Fruit fly (Drosophila melanogaster) whole organism, embryonic: ENCODE measurements around the gene Mst85C.
A peak's percentile ranks its signal among the peaks of the same experiment; 100 is the strongest.

Experiments
- Atf6 ChIP-seq: fragments of 200-800 bp; sonication (Bioruptor generic); IDR thresholded peaks from 2 replicates; pipeline ENCODE4 v1.3.6; 2022; ENCODE audit warnings: missing biosample characterization, missing genetic modification characterization
- CG10366 ChIP-seq: fragments of 200-800 bp; sonication (Bioruptor generic); IDR thresholded peaks from 2 replicates; pipeline ENCODE4 v1.3.6; 2022; ENCODE audit warnings: missing biosample characterization, missing genetic modification characterization
- CG10462 ChIP-seq: fragments of 200-800 bp; sonication (Bioruptor generic); optimal IDR thresholded peaks from 2 replicates; lab custom pipeline; 2016; ENCODE audit warnings: missing biosample characterization, missing genetic modification characterization
- CG10565 ChIP-seq: fragments of 200-800 bp; sonication (Bioruptor generic); optimal IDR thresholded peaks from 3 replicates; lab custom pipeline; 2016; ENCODE audit warnings: missing biosample characterization, mild to moderate bottlenecking, missing genetic modification characterization
- CG10654 ChIP-seq: fragments of 200-800 bp; sonication (Bioruptor generic); optimal IDR thresholded peaks from 2 replicates; lab custom pipeline; 2016; ENCODE audit warnings: missing biosample characterization, missing genetic modification characterization
- CG12071 ChIP-seq: fragments of 200-800 bp; sonication (Bioruptor generic); optimal IDR thresholded peaks from 3 replicates; lab custom pipeline; 2018; ENCODE audit warnings: missing biosample characterization, mild to moderate bottlenecking, missing genetic modification characterization
- CG12104 ChIP-seq: fragments of 200-800 bp; sonication (Bioruptor generic); optimal IDR thresholded peaks from 3 replicates; lab custom pipeline; 2016; ENCODE audit warnings: missing biosample characterization, missing genetic modification characterization
- CG12236 ChIP-seq: fragments of 200-800 bp; sonication (Bioruptor generic); optimal IDR thresholded peaks from 2 replicates; lab custom pipeline; 2016; ENCODE audit warnings: missing biosample characterization, missing genetic modification characterization
- CG14710 ChIP-seq: fragments of 200-800 bp; sonication (Bioruptor generic); optimal IDR thresholded peaks from 3 replicates; lab custom pipeline; 2019; ENCODE audit warnings: missing biosample characterization, mild to moderate bottlenecking, missing genetic modification characterization, moderate library complexity
- CG15011 ChIP-seq: fragments of 200-800 bp; sonication (Bioruptor generic); optimal IDR thresholded peaks from 3 replicates; lab custom pipeline; 2018; ENCODE audit warnings: missing biosample characterization, mild to moderate bottlenecking, missing genetic modification characterization
- CG16813 ChIP-seq: fragments of 200-800 bp; sonication (Bioruptor generic); IDR thresholded peaks from 3 replicates; pipeline ENCODE4 v1.3.6; 2022; ENCODE audit warnings: missing biosample characterization, missing genetic modification characterization; ENCODE audit not compliant: partially characterized antibody
- CG2202 ChIP-seq: fragments of 200-800 bp; sonication (Bioruptor generic); optimal IDR thresholded peaks from 2 replicates; lab custom pipeline; 2018; ENCODE audit warnings: missing biosample characterization, mild to moderate bottlenecking, missing genetic modification characterization
- CG2712 ChIP-seq: fragments of 200-800 bp; optimal IDR thresholded peaks from 3 replicates; lab custom pipeline; 2019; ENCODE audit warnings: missing biosample characterization, mild to moderate bottlenecking, missing genetic modification characterization, moderate library complexity
- CG31388 ChIP-seq: fragments of 200-800 bp; sonication (Bioruptor generic); optimal IDR thresholded peaks from 2 replicates; lab custom pipeline; 2016; ENCODE audit warnings: missing biosample characterization, missing genetic modification characterization
- CG32767 ChIP-seq: fragments of 200-800 bp; sonication (Bioruptor generic); IDR thresholded peaks from 2 replicates; pipeline ENCODE4 v1.3.6; 2022; ENCODE audit warnings: missing biosample characterization, missing genetic modification characterization
- CG34224 ChIP-seq: fragments of 200-800 bp; sonication (Bioruptor generic); IDR thresholded peaks from 3 replicates; pipeline ENCODE4 v1.3.6; 2022; ENCODE audit warnings: missing biosample characterization, missing genetic modification characterization; ENCODE audit not compliant: partially characterized antibody
- CG3726 ChIP-seq: fragments of 200-800 bp; sonication (Bioruptor generic); IDR thresholded peaks from 3 replicates; pipeline ENCODE4, ENCODE4 v1.3.6; 2022; ENCODE audit warnings: missing biosample characterization, missing genetic modification characterization
- CG3838 ChIP-seq: fragments of 200-800 bp; sonication (Bioruptor generic); optimal IDR thresholded peaks from 3 replicates; lab custom pipeline; 2016; ENCODE audit warnings: missing biosample characterization, missing genetic modification characterization
- CG43689 ChIP-seq: fragments of 200-800 bp; sonication (Bioruptor generic); IDR thresholded peaks from 2 replicates; pipeline ENCODE4 v1.3.6; 2022; ENCODE audit warnings: missing biosample characterization, missing genetic modification characterization
- D19A ChIP-seq: fragments of 200-800 bp; optimal IDR thresholded peaks from 3 replicates; lab custom pipeline; 2019; ENCODE audit warnings: missing biosample characterization, mild to moderate bottlenecking, missing genetic modification characterization, moderate library complexity
- GATAe ChIP-seq: fragments of 200-800 bp; sonication (Bioruptor generic); conservative IDR thresholded peaks from 2 replicates; pipeline ENCODE4 v1.3.6; 2022; ENCODE audit warnings: missing biosample characterization, missing genetic modification characterization
- HLH3B ChIP-seq: fragments of 200-800 bp; sonication (Bioruptor generic); IDR thresholded peaks from 2 replicates; pipeline ENCODE4 v1.3.6; 2022; ENCODE audit warnings: missing biosample characterization, missing genetic modification characterization
- HLH4C ChIP-seq: fragments of 200-800 bp; sonication (Bioruptor generic); IDR thresholded peaks from 3 replicates; pipeline ENCODE4 v1.3.6; 2022; ENCODE audit warnings: missing biosample characterization, missing genetic modification characterization; ENCODE audit not compliant: partially characterized antibody
- Hr51 ChIP-seq, 2 experiments: fragments of 200-800 bp; sonication (Bioruptor generic); optimal IDR thresholded peaks; 2 replicates in 1 of 2; 3 replicates in 1 of 2; lab custom pipeline; 2016 to 2018; ENCODE audit warnings: missing biosample characterization in 2 of 2, missing genetic modification characterization in 2 of 2, mild to moderate bottlenecking in 1 of 2, moderate library complexity in 1 of 2
- Hsf ChIP-seq: fragments of 200-800 bp; sonication (Bioruptor generic); optimal IDR thresholded peaks from 3 replicates; lab custom pipeline; 2016; ENCODE audit warnings: missing biosample characterization, missing genetic modification characterization
- Nf-YC ChIP-seq: fragments of 200-800 bp; optimal IDR thresholded peaks from 3 replicates; lab custom pipeline; 2019; ENCODE audit warnings: missing biosample characterization, mild to moderate bottlenecking, missing genetic modification characterization, moderate library complexity
- Oli ChIP-seq: fragments of 200-800 bp; sonication (Bioruptor generic); optimal IDR thresholded peaks from 2 replicates; lab custom pipeline; 2018; ENCODE audit warnings: missing biosample characterization, mild to moderate bottlenecking, missing genetic modification characterization, moderate library complexity
- Stat92E ChIP-seq, 3 experiments: fragments of >200 bp in 2 of 3; fragments of 200-800 bp in 1 of 3; sonication (Bioruptor generic) in 1 of 3; optimal IDR thresholded peaks; 2 replicates each; lab custom pipeline; 2017 to 2019; ENCODE audit warnings: missing biosample characterization in 3 of 3, missing genetic modification characterization in 3 of 3, mild to moderate bottlenecking in 1 of 3, moderate library complexity in 1 of 3
- abd-A ChIP-seq: fragments of 200-800 bp; sonication (Bioruptor generic); optimal IDR thresholded peaks from 3 replicates; lab custom pipeline; 2019; ENCODE audit warnings: missing biosample characterization, mild to moderate bottlenecking, missing genetic modification characterization, moderate library complexity
- ac ChIP-seq: fragments of 200-800 bp; sonication (Bioruptor generic); optimal IDR thresholded peaks from 3 replicates; lab custom pipeline; 2017; ENCODE audit warnings: missing biosample characterization, mild to moderate bottlenecking, missing genetic modification characterization
- amos ChIP-seq: fragments of 200-800 bp; sonication (Bioruptor generic); IDR thresholded peaks from 2 replicates; pipeline ENCODE4 v1.3.6; 2022; ENCODE audit warnings: missing biosample characterization, missing genetic modification characterization; ENCODE audit not compliant: partially characterized antibody
- bab2 ChIP-seq: fragments of 200-800 bp; sonication (Bioruptor generic); optimal IDR thresholded peaks from 2 replicates; lab custom pipeline; 2016; ENCODE audit warnings: missing biosample characterization, missing genetic modification characterization
- crol ChIP-seq: fragments of 200-800 bp; sonication (Bioruptor generic); IDR thresholded peaks from 2 replicates; pipeline ENCODE4 v1.3.6; 2022; ENCODE audit warnings: missing biosample characterization, missing genetic modification characterization
- dati ChIP-seq: fragments of 200-800 bp; sonication (Bioruptor generic); IDR thresholded peaks from 2 replicates; pipeline ENCODE4 v1.3.6; 2022; ENCODE audit warnings: missing biosample characterization, missing genetic modification characterization
- dysf ChIP-seq: fragments of 200-800 bp; sonication (Bioruptor generic); IDR thresholded peaks from 3 replicates; pipeline ENCODE4 v1.3.6; 2022; ENCODE audit warnings: missing biosample characterization, missing genetic modification characterization
- fru ChIP-seq: fragments of >200 bp; optimal IDR thresholded peaks from 2 replicates; lab custom pipeline; 2017
- gcm ChIP-seq: fragments of 200-800 bp; sonication (Bioruptor generic); optimal IDR thresholded peaks from 2 replicates; lab custom pipeline; 2019; ENCODE audit warnings: missing biosample characterization, mild to moderate bottlenecking, missing genetic modification characterization, moderate library complexity
- gem ChIP-seq: fragments of 200-800 bp; sonication (Bioruptor generic); optimal IDR thresholded peaks from 2 replicates; lab custom pipeline; 2019; ENCODE audit warnings: missing biosample characterization, mild to moderate bottlenecking, missing genetic modification characterization, moderate library complexity
- hkb ChIP-seq, 2 experiments: fragments of 200-800 bp in 1 of 2; fragments of >200 bp in 1 of 2; sonication (Bioruptor generic) in 1 of 2; IDR thresholded peaks in 1 of 2; optimal IDR thresholded peaks in 1 of 2; 2 replicates each; pipeline versions ENCODE4 v1.3.6 to Lab custom; 2017 to 2022; ENCODE audit warnings: missing biosample characterization in 1 of 2, missing genetic modification characterization in 1 of 2
- lmd ChIP-seq: fragments of 200-800 bp; sonication (Bioruptor generic); IDR thresholded peaks from 2 replicates; pipeline ENCODE4 v1.3.6; 2022; ENCODE audit warnings: missing biosample characterization, missing genetic modification characterization
- nom ChIP-seq: fragments of 200-800 bp; sonication (Bioruptor generic); optimal IDR thresholded peaks from 2 replicates; lab custom pipeline; 2017; ENCODE audit warnings: missing biosample characterization, missing genetic modification characterization, mild to moderate bottlenecking, moderate library complexity, missing genetic modification reagents
- pb ChIP-seq: fragments of 200-800 bp; sonication (Bioruptor generic); optimal IDR thresholded peaks from 3 replicates; lab custom pipeline; 2016; ENCODE audit warnings: missing biosample characterization, missing genetic modification characterization
- pita ChIP-seq: fragments of 200-800 bp; sonication (Bioruptor generic); optimal IDR thresholded peaks from 2 replicates; lab custom pipeline; 2017; ENCODE audit warnings: missing biosample characterization, mild to moderate bottlenecking, missing genetic modification characterization
- prd ChIP-seq, 3 experiments: fragments of >200 bp in 2 of 3; fragments of 200-800 bp in 1 of 3; sonication (Bioruptor generic) in 1 of 3; optimal IDR thresholded peaks in 2 of 3; IDR thresholded peaks in 1 of 3; 2 replicates in 2 of 3; 3 replicates in 1 of 3; pipeline versions ENCODE4 v1.3.6 to Lab custom; 2017 to 2022; ENCODE audit warnings: missing biosample characterization in 1 of 3, missing genetic modification characterization in 1 of 3
- repo ChIP-seq: fragments of 200-800 bp; sonication (Bioruptor generic); optimal IDR thresholded peaks from 2 replicates; lab custom pipeline; 2016; ENCODE audit warnings: missing biosample characterization, missing genetic modification characterization
- sr ChIP-seq: fragments of 200-800 bp; sonication (Bioruptor generic); IDR thresholded peaks from 3 replicates; pipeline ENCODE4 v1.3.6; 2022; ENCODE audit warnings: missing biosample characterization, missing genetic modification characterization
- stwl ChIP-seq: fragments of 200-800 bp; sonication (Bioruptor generic); optimal IDR thresholded peaks from 3 replicates; lab custom pipeline; 2018; ENCODE audit warnings: missing biosample characterization, mild to moderate bottlenecking, missing genetic modification characterization, moderate library complexity
- trem ChIP-seq: fragments of 200-800 bp; optimal IDR thresholded peaks from 3 replicates; lab custom pipeline; 2019; ENCODE audit warnings: missing biosample characterization, mild to moderate bottlenecking, missing genetic modification characterization, moderate library complexity
- zen2 ChIP-seq: fragments of 200-800 bp; sonication (Bioruptor generic); IDR thresholded peaks from 3 replicates; pipeline ENCODE4 v1.3.6; 2022; ENCODE audit warnings: missing biosample characterization, missing genetic modification characterization; ENCODE audit not compliant: partially characterized antibody
- zfh2 ChIP-seq: fragments of 200-800 bp; sonication (Bioruptor generic); optimal IDR thresholded peaks from 2 replicates; lab custom pipeline; 2016; ENCODE audit warnings: missing biosample characterization, missing genetic modification characterization

Mst85C gene

dm6 chr3R:9050519-9051119, 2.2 kb downstream of the Mst85C start, which contains the start of gene Nmdmc (continued):
- TF ChIP-seq gcm (GFP tag; lab: Kevin White, UChicago), result no peak
- no peak for TF ChIP-seq Hsf (GFP tag; lab: Kevin White, UChicago)
- TF ChIP-seq trem (tag; lab: Kevin White, UChicago), result peak; percentile 74
- no peak for TF ChIP-seq CG12104 (GFP tag; lab: Kevin White, UChicago)
- no peak for TF ChIP-seq CG43689
- no peak for TF ChIP-seq sr (GFP tag; lab: Robert Waterston, UW)
- peak; percentile 64 for TF ChIP-seq hkb (optimal IDR thresholded peaks at IDR 0.05; lab: Kevin White, UChicago)
- no peak for TF ChIP-seq hkb (GFP tag; IDR thresholded peaks at IDR 0.05; lab: Robert Waterston, UW)
- no peak for TF ChIP-seq lmd (GFP tag; lab: Robert Waterston, UW)
- no peak for TF ChIP-seq zen2 (GFP tag; lab: Robert Waterston, UW)
- TF ChIP-seq crol (GFP tag; lab: Robert Waterston, UW), result no peak
- no peak for TF ChIP-seq Hr51 (GFP tag; optimal IDR thresholded peaks at IDR 0.05; lab: Kevin White, UChicago)
- no peak for TF ChIP-seq Atf6 (GFP tag; lab: Robert Waterston, UW)
- TF ChIP-seq CG31388 (GFP tag; lab: Kevin White, UChicago), result no peak
- no peak for TF ChIP-seq CG10565 (GFP tag; lab: Kevin White, UChicago)
- no peak for TF ChIP-seq pita (GFP tag; lab: Kevin White, UChicago)
- no peak for TF ChIP-seq pb
- no peak for TF ChIP-seq GATAe (GFP tag; lab: Robert Waterston, UW)
- no peak for TF ChIP-seq bab2 (GFP tag; lab: Kevin White, UChicago)
- TF ChIP-seq CG2712 (tag; lab: Kevin White, UChicago), result peak; percentile 25
- peak; percentile 81 for TF ChIP-seq abd-A (tag; lab: Kevin White, UChicago)
- no peak for TF ChIP-seq D19A (tag; lab: Kevin White, UChicago)
- TF ChIP-seq nom (GFP tag; lab: Kevin White, UChicago), result peak; percentile 40
- TF ChIP-seq fru (lab: Kevin White, UChicago), result no peak
- TF ChIP-seq prd (optimal IDR thresholded peaks at IDR 0.05; lab: Kevin White, UChicago), result no peak
- no peak for TF ChIP-seq prd (GFP tag; IDR thresholded peaks at IDR 0.05; lab: Robert Waterston, UW)
- no peak for TF ChIP-seq CG12071 (GFP tag; lab: Kevin White, UChicago)
- TF ChIP-seq amos, result no peak
- no peak for TF ChIP-seq CG10462
- no peak for TF ChIP-seq zfh2
- TF ChIP-seq CG10366, result no peak
- TF ChIP-seq Nf-YC (tag; lab: Kevin White, UChicago), result peak; percentile 36
- TF ChIP-seq CG12236 (GFP tag; lab: Kevin White, UChicago), result no peak
- no peak for TF ChIP-seq CG3838
- TF ChIP-seq CG3726 (GFP tag; lab: Robert Waterston, UW), result no peak
- TF ChIP-seq repo (GFP tag; lab: Kevin White, UChicago), result no peak
- no peak for TF ChIP-seq HLH3B (GFP tag; lab: Robert Waterston, UW)
- peak; percentile 80 for TF ChIP-seq CG14710 (tag; lab: Kevin White, UChicago)
- no peak for TF ChIP-seq CG16813
- TF ChIP-seq ac (GFP tag; lab: Kevin White, UChicago), result no peak
- TF ChIP-seq CG15011 (GFP tag; lab: Kevin White, UChicago), result no peak
- no peak for TF ChIP-seq dysf (GFP tag; lab: Robert Waterston, UW)
- TF ChIP-seq CG34224 (GFP tag; lab: Robert Waterston, UW), result no peak
- TF ChIP-seq CG2202 (tag; lab: Kevin White, UChicago), result no peak
- no peak for TF ChIP-seq gem (tag; lab: Kevin White, UChicago)
- no peak for TF ChIP-seq Stat92E (GFP tag; optimal IDR thresholded peaks at IDR 0.05; lab: Kevin White, UChicago)
- TF ChIP-seq CG10654, result no peak
- no peak for TF ChIP-seq Oli (tag; lab: Kevin White, UChicago)
- TF ChIP-seq HLH4C (GFP tag; lab: Robert Waterston, UW), result no peak
- no peak for TF ChIP-seq dati (GFP tag; lab: Robert Waterston, UW)
- no peak for TF ChIP-seq CG32767 (GFP tag; lab: Robert Waterston, UW)
- TF ChIP-seq stwl, result peak; percentile 77
